Worm (Caenorhabditis elegans) whole organism, young adult: ENCODE data around the gene oac-48.
A peak's percentile ranks its signal among the peaks of the same experiment; 100 is the strongest.

ENCODE experiments used
- B0035.1 ChIP-seq: sonication (generic microtip); optimal IDR thresholded peaks from 2 replicates; lab custom pipeline; 2016; ENCODE audit warnings: missing genetic modification characterization, mild to moderate bottlenecking, missing compliant biosample characterization, missing genotype, missing genetic modification reagents
- ZK185.1 ChIP-seq: sonication (generic microtip); optimal IDR thresholded peaks from 2 replicates; lab custom pipeline; 2016; ENCODE audit warnings: mild to moderate bottlenecking, missing genetic modification characterization, missing compliant biosample characterization; ENCODE audit not compliant: poor library complexity, severe bottlenecking
- ama-1 ChIP-seq, 3 experiments: fragments of 150-350 bp in 1 of 3; sonication (generic microtip) in 2 of 3; optimal IDR thresholded peaks; 2 replicates each; lab custom pipeline; 2014 to 2018; ENCODE audit warnings: missing biosample characterization in 2 of 3, missing genetic modification characterization in 2 of 3, missing genetic modification reagents in 2 of 3
- fkh-3 ChIP-seq: sonication (generic microtip); optimal IDR thresholded peaks from 2 replicates; lab custom pipeline; 2016; ENCODE audit warnings: mild to moderate bottlenecking, missing genetic modification characterization, missing compliant biosample characterization
- hlh-26 ChIP-seq: fragments of 200-800 bp; sonication (Bioruptor generic); conservative IDR thresholded peaks from 2 replicates; pipeline ENCODE4 v1.3.6; 2022; ENCODE audit warnings: missing genetic modification reagents, missing genetic modification characterization, missing compliant biosample characterization
- let-526 ChIP-seq: fragments of 200-800 bp; sonication (Bioruptor generic); IDR thresholded peaks from 2 replicates; pipeline ENCODE4 v1.3.6; 2022; ENCODE audit warnings: missing genetic modification reagents, missing genetic modification characterization, missing compliant biosample characterization
- lsy-27 ChIP-seq: sonication (generic microtip); optimal IDR thresholded peaks from 2 replicates; lab custom pipeline; 2017; ENCODE audit warnings: missing genetic modification characterization, mild to moderate bottlenecking, missing compliant biosample characterization, antibody characterized with exemption, missing genotype, borderline replicate concordance; ENCODE audit not compliant: insufficient read depth
- nhr-27 ChIP-seq: fragments of 200-800 bp; sonication (Bioruptor generic); optimal IDR thresholded peaks from 2 replicates; lab custom pipeline; 2018; ENCODE audit warnings: mild to moderate bottlenecking, missing genetic modification characterization, moderate library complexity, missing compliant biosample characterization
- rec-8 ChIP-seq, 2 experiments: sonication (generic microtip); optimal IDR thresholded peaks; 2 replicates each; lab custom pipeline; 2016; ENCODE audit warnings: mild to moderate bottlenecking in 2 of 2, missing genetic modification characterization in 2 of 2, missing genetic modification reagents in 2 of 2, missing genotype in 2 of 2, missing biosample characterization in 1 of 2, missing compliant biosample characterization in 1 of 2, moderate library complexity in 1 of 2
- sea-2 ChIP-seq: fragments of 200-800 bp; sonication (Bioruptor generic); IDR thresholded peaks from 2 replicates; pipeline ENCODE4 v1.3.6; 2022; ENCODE audit warnings: missing genetic modification characterization, missing compliant biosample characterization
- snpc-4 ChIP-seq, 5 experiments: fragments of 150-350 bp in 1 of 5; sonication (generic microtip) in 4 of 5; optimal IDR thresholded peaks; 2 replicates each; lab custom pipeline; 2014 to 2018; ENCODE audit warnings: missing genetic modification characterization in 5 of 5, missing biosample characterization in 3 of 5, antibody characterized with exemption in 2 of 5, mild to moderate bottlenecking in 2 of 5, missing compliant biosample characterization in 2 of 5, missing genotype in 2 of 5, moderate library complexity in 2 of 5, missing genetic modification reagents in 1 of 5
- unc-130 ChIP-seq: sonication (generic microtip); optimal IDR thresholded peaks from 2 replicates; lab custom pipeline; 2016; ENCODE audit warnings: missing genetic modification reagents, missing genetic modification characterization, missing compliant biosample characterization
- unc-62 ChIP-seq: fragments of 150-350 bp; optimal IDR thresholded peaks from 2 replicates; lab custom pipeline; 2014; ENCODE audit warnings: missing biosample characterization, missing genetic modification reagents, missing genetic modification characterization
- ztf-25 ChIP-seq: fragments of 200-800 bp; sonication (Bioruptor generic); IDR thresholded peaks from 2 replicates; pipeline ENCODE4 v1.3.6; 2022; ENCODE audit warnings: missing genetic modification reagents, missing genetic modification characterization, missing compliant biosample characterization

- TF ChIP-seq rec-8 (tag; optimal IDR thresholded peaks at IDR 0.05; lab: Kevin White, UChicago) (no peak), unc-62 (peak; percentile 68), sea-2 (GFP tag; lab: Robert Waterston, UW) (no peak), ztf-25 (GFP tag; lab: Robert Waterston, UW) (no peak), B0035.1 (no peak), ama-1 (optimal IDR thresholded peaks at IDR 0.05; lab: Kevin White, UChicago) (no peak), ama-1 (GFP tag; optimal IDR thresholded peaks at IDR 0.05; lab: Kevin White, UChicago) (no peak), ZK185.1 (no peak), fkh-3 (tag; lab: Kevin White, UChicago) (no peak), hlh-26 (GFP tag; lab: Robert Waterston, UW) (no peak), snpc-4 (GFP tag; optimal IDR thresholded peaks at IDR 0.05; lab: Kevin White, UChicago) (no peak), snpc-4 (tag; optimal IDR thresholded peaks at IDR 0.05; lab: Kevin White, UChicago) (no peak), unc-130 (no peak), let-526 (GFP tag; lab: Robert Waterston, UW) (no peak), lsy-27 (no peak), nhr-27 (no peak)
Measured at ce11 chrIV:13707894-13708293, 34.3 kb downstream of the oac-48 start.
